Fruit fly (Drosophila melanogaster) whole organism, embryonic: ENCODE data around the gene CG4957.
A peak's percentile ranks its signal among the peaks of the same experiment; 100 is the strongest.

Experiments used
- CG10147 ChIP-seq: fragments of 200-800 bp; sonication (Bioruptor generic); optimal IDR thresholded peaks from 2 replicates; lab custom pipeline; 2019; ENCODE audit warnings: missing biosample characterization, mild to moderate bottlenecking, missing genetic modification characterization, moderate library complexity
- CG10209 ChIP-seq: fragments of 200-800 bp; sonication (Bioruptor generic); optimal IDR thresholded peaks from 3 replicates; lab custom pipeline; 2017; ENCODE audit warnings: missing biosample characterization, mild to moderate bottlenecking, missing genetic modification characterization, missing genetic modification reagents
- CG1024 ChIP-seq: fragments of 200-800 bp; sonication (Bioruptor generic); IDR thresholded peaks from 2 replicates; pipeline ENCODE4 v1.3.6; 2022; ENCODE audit warnings: missing biosample characterization, missing genetic modification characterization
- CG11085 ChIP-seq: fragments of 200-800 bp; sonication (Bioruptor generic); IDR thresholded peaks from 2 replicates; pipeline ENCODE4 v1.3.6; 2022; ENCODE audit warnings: missing biosample characterization, missing genetic modification characterization
- CG12155 ChIP-seq: fragments of 200-800 bp; sonication (Bioruptor generic); optimal IDR thresholded peaks from 3 replicates; lab custom pipeline; 2016; ENCODE audit warnings: missing biosample characterization, missing genetic modification characterization
- CG13296 ChIP-seq: fragments of 200-800 bp; sonication (Bioruptor generic); optimal IDR thresholded peaks from 3 replicates; lab custom pipeline; 2018; ENCODE audit warnings: missing biosample characterization, mild to moderate bottlenecking, missing genetic modification characterization
- CG13624 ChIP-seq: fragments of 200-800 bp; sonication (Bioruptor generic); optimal IDR thresholded peaks from 2 replicates; lab custom pipeline; 2016; ENCODE audit warnings: missing biosample characterization, missing genetic modification characterization
- CG14050 ChIP-seq: fragments of 200-800 bp; sonication (Bioruptor generic); IDR thresholded peaks from 3 replicates; pipeline ENCODE4 v1.3.6; 2022; ENCODE audit warnings: missing biosample characterization, missing genetic modification characterization
- CG14667 ChIP-seq: fragments of 200-800 bp; sonication (Bioruptor generic); IDR thresholded peaks from 2 replicates; pipeline ENCODE4 v1.3.6; 2022; ENCODE audit warnings: missing biosample characterization, missing genetic modification characterization
- CG16779 ChIP-seq: fragments of 200-800 bp; sonication (Bioruptor generic); IDR thresholded peaks from 2 replicates; pipeline ENCODE4 v1.3.6; 2022; ENCODE audit warnings: missing biosample characterization, missing genetic modification characterization
- CG18764 ChIP-seq: fragments of 200-800 bp; sonication (Bioruptor generic); optimal IDR thresholded peaks from 3 replicates; lab custom pipeline; 2016; ENCODE audit warnings: missing biosample characterization, missing genetic modification characterization
- CG2120 ChIP-seq: fragments of 200-800 bp; sonication (Bioruptor generic); optimal IDR thresholded peaks from 3 replicates; lab custom pipeline; 2016; ENCODE audit warnings: missing biosample characterization, missing genetic modification characterization
- CG31388 ChIP-seq: fragments of 200-800 bp; sonication (Bioruptor generic); optimal IDR thresholded peaks from 2 replicates; lab custom pipeline; 2016; ENCODE audit warnings: missing biosample characterization, missing genetic modification characterization
- CG32532 ChIP-seq: fragments of 200-800 bp; sonication (Bioruptor generic); IDR thresholded peaks from 2 replicates; pipeline ENCODE4 v1.3.6; 2022; ENCODE audit warnings: missing biosample characterization, missing genetic modification characterization
- CG33213 ChIP-seq: fragments of 200-800 bp; sonication (Bioruptor generic); optimal IDR thresholded peaks from 3 replicates; lab custom pipeline; 2016; ENCODE audit warnings: missing biosample characterization, missing genetic modification characterization
- CG42726 ChIP-seq: fragments of 200-800 bp; sonication (Bioruptor generic); IDR thresholded peaks from 2 replicates; pipeline ENCODE4 v1.3.6; 2022; ENCODE audit warnings: missing biosample characterization, missing genetic modification characterization; ENCODE audit not compliant: partially characterized antibody
- CG43689 ChIP-seq: fragments of 200-800 bp; sonication (Bioruptor generic); IDR thresholded peaks from 2 replicates; pipeline ENCODE4 v1.3.6; 2022; ENCODE audit warnings: missing biosample characterization, missing genetic modification characterization
- CG6683 ChIP-seq: fragments of 200-800 bp; sonication (Bioruptor generic); optimal IDR thresholded peaks from 2 replicates; lab custom pipeline; 2017; ENCODE audit warnings: missing biosample characterization, mild to moderate bottlenecking, missing genetic modification characterization, missing genetic modification reagents
- CG7963 ChIP-seq: fragments of 200-800 bp; sonication (Bioruptor generic); IDR thresholded peaks from 3 replicates; pipeline ENCODE4 v1.3.6; 2022; ENCODE audit warnings: missing biosample characterization, missing genetic modification characterization; ENCODE audit not compliant: partially characterized antibody
- CG8359 ChIP-seq: fragments of 200-800 bp; sonication (Bioruptor generic); optimal IDR thresholded peaks from 2 replicates; lab custom pipeline; 2017; ENCODE audit warnings: missing biosample characterization, mild to moderate bottlenecking, missing genetic modification characterization, borderline replicate concordance
- CG9609 ChIP-seq: fragments of 200-800 bp; sonication (Bioruptor generic); optimal IDR thresholded peaks from 3 replicates; lab custom pipeline; 2016; ENCODE audit warnings: missing biosample characterization, missing genetic modification characterization
- CG9876 ChIP-seq: fragments of 200-800 bp; sonication (Bioruptor generic); optimal IDR thresholded peaks from 2 replicates; lab custom pipeline; 2016; ENCODE audit warnings: missing biosample characterization, missing genetic modification characterization
- CG9932 ChIP-seq: fragments of 200-800 bp; sonication (Bioruptor generic); IDR thresholded peaks from 2 replicates; pipeline ENCODE4 v1.3.6; 2022; ENCODE audit warnings: missing biosample characterization, missing genetic modification characterization
- CoRest ChIP-seq: fragments of 200-800 bp; sonication (Bioruptor generic); optimal IDR thresholded peaks from 3 replicates; lab custom pipeline; 2018; ENCODE audit warnings: missing biosample characterization, mild to moderate bottlenecking, missing genetic modification characterization, moderate library complexity
- Dip2 ChIP-seq: fragments of 200-800 bp; sonication (Bioruptor generic); IDR thresholded peaks from 2 replicates; pipeline ENCODE4 v1.3.6; 2022; ENCODE audit warnings: missing biosample characterization, missing genetic modification characterization
- Doc2 ChIP-seq: fragments of 200-800 bp; sonication (Bioruptor generic); IDR thresholded peaks from 2 replicates; pipeline ENCODE4 v1.3.6; 2022; ENCODE audit warnings: missing biosample characterization, missing genetic modification characterization
- Ets65A ChIP-seq: fragments of 200-800 bp; sonication (Bioruptor generic); peaks from one replicate; lab custom pipeline; 2016; ENCODE audit warnings: missing biosample characterization, missing genetic modification characterization
- HLH3B ChIP-seq: fragments of 200-800 bp; sonication (Bioruptor generic); IDR thresholded peaks from 2 replicates; pipeline ENCODE4 v1.3.6; 2022; ENCODE audit warnings: missing biosample characterization, missing genetic modification characterization
- Hmx ChIP-seq: fragments of 200-800 bp; sonication (Bioruptor generic); optimal IDR thresholded peaks from 2 replicates; lab custom pipeline; 2016; ENCODE audit warnings: missing biosample characterization, missing genetic modification characterization
- Mad ChIP-seq: fragments of 200-800 bp; sonication (Bioruptor generic); optimal IDR thresholded peaks from 2 replicates; lab custom pipeline; 2016; ENCODE audit warnings: missing biosample characterization, missing genetic modification characterization
- NK7.1 ChIP-seq: fragments of 200-800 bp; sonication (Bioruptor generic); optimal IDR thresholded peaks from 3 replicates; lab custom pipeline; 2016; ENCODE audit warnings: missing biosample characterization, missing genetic modification characterization
- Sry-δ ChIP-seq: fragments of 200-800 bp; sonication (Bioruptor generic); optimal IDR thresholded peaks from 2 replicates; lab custom pipeline; 2016; ENCODE audit warnings: missing biosample characterization, missing genetic modification characterization
- abd-A ChIP-seq: fragments of 200-800 bp; sonication (Bioruptor generic); optimal IDR thresholded peaks from 3 replicates; lab custom pipeline; 2019; ENCODE audit warnings: missing biosample characterization, mild to moderate bottlenecking, missing genetic modification characterization, moderate library complexity
- chn ChIP-seq: fragments of 200-800 bp; sonication (Bioruptor generic); optimal IDR thresholded peaks from 2 replicates; lab custom pipeline; 2016; ENCODE audit warnings: missing biosample characterization, missing genetic modification characterization
- dan ChIP-seq: fragments of 200-800 bp; sonication (Bioruptor generic); IDR thresholded peaks from 2 replicates; pipeline ENCODE4 v1.3.6; 2022; ENCODE audit warnings: missing biosample characterization, missing genetic modification characterization
- dimm ChIP-seq: fragments of 200-800 bp; sonication (Bioruptor generic); IDR thresholded peaks from 2 replicates; pipeline ENCODE4 v1.3.6; 2022; ENCODE audit warnings: missing biosample characterization, missing genetic modification characterization
- ems ChIP-seq: fragments of 200-800 bp; sonication (Bioruptor generic); optimal IDR thresholded peaks from 3 replicates; lab custom pipeline; 2016; ENCODE audit warnings: missing biosample characterization, missing genetic modification characterization
- grau ChIP-seq: fragments of 200-800 bp; optimal IDR thresholded peaks from 3 replicates; lab custom pipeline; 2019; ENCODE audit warnings: missing biosample characterization, mild to moderate bottlenecking, missing genetic modification characterization, moderate library complexity
- gsb ChIP-seq: fragments of 200-800 bp; sonication (Bioruptor generic); IDR thresholded peaks from 2 replicates; pipeline ENCODE4 v1.3.6; 2022; ENCODE audit warnings: missing biosample characterization, missing genetic modification characterization
- h ChIP-seq: fragments of >200 bp; optimal IDR thresholded peaks from 2 replicates; lab custom pipeline; 2017
- ind ChIP-seq: fragments of 200-800 bp; sonication (Bioruptor generic); optimal IDR thresholded peaks from 3 replicates; lab custom pipeline; 2016; ENCODE audit warnings: missing biosample characterization, missing genetic modification characterization
- luna ChIP-seq: fragments of 200-800 bp; sonication (Bioruptor generic); optimal IDR thresholded peaks from 2 replicates; lab custom pipeline; 2016; ENCODE audit warnings: missing biosample characterization, missing genetic modification characterization
- mam ChIP-seq: fragments of 200-800 bp; sonication (Bioruptor generic); optimal IDR thresholded peaks from 3 replicates; lab custom pipeline; 2016; ENCODE audit warnings: missing biosample characterization, missing genetic modification characterization
- prd ChIP-seq, 3 experiments: fragments of >200 bp in 2 of 3; fragments of 200-800 bp in 1 of 3; sonication (Bioruptor generic) in 1 of 3; optimal IDR thresholded peaks in 2 of 3; IDR thresholded peaks in 1 of 3; 2 replicates in 2 of 3; 3 replicates in 1 of 3; pipeline versions ENCODE4 v1.3.6 to Lab custom; 2017 to 2022; ENCODE audit warnings: missing biosample characterization in 1 of 3, missing genetic modification characterization in 1 of 3
- pros ChIP-seq: fragments of 200-800 bp; sonication (Bioruptor generic); optimal IDR thresholded peaks from 3 replicates; lab custom pipeline; 2019; ENCODE audit warnings: missing biosample characterization, mild to moderate bottlenecking, missing genetic modification characterization, moderate library complexity
- pum ChIP-seq: fragments of 200-800 bp; sonication (Bioruptor generic); optimal IDR thresholded peaks from 2 replicates; lab custom pipeline; 2016; ENCODE audit warnings: missing biosample characterization, missing genetic modification characterization
- ro ChIP-seq: fragments of 200-800 bp; sonication (Bioruptor generic); IDR thresholded peaks from 2 replicates; pipeline ENCODE4 v1.3.6; 2022; ENCODE audit warnings: missing biosample characterization, missing genetic modification characterization
- scrt ChIP-seq: fragments of 200-800 bp; sonication (Bioruptor generic); optimal IDR thresholded peaks from 2 replicates; lab custom pipeline; 2018; ENCODE audit warnings: missing biosample characterization, mild to moderate bottlenecking, missing genetic modification characterization, moderate library complexity
- slbo ChIP-seq: fragments of 200-800 bp; sonication (Bioruptor generic); IDR thresholded peaks from 2 replicates; pipeline ENCODE4 v1.3.6; 2022; ENCODE audit warnings: missing biosample characterization, missing genetic modification characterization
- stwl ChIP-seq: fragments of 200-800 bp; sonication (Bioruptor generic); optimal IDR thresholded peaks from 3 replicates; lab custom pipeline; 2018; ENCODE audit warnings: missing biosample characterization, mild to moderate bottlenecking, missing genetic modification characterization, moderate library complexity
- tio ChIP-seq: fragments of 200-800 bp; sonication (Bioruptor generic); optimal IDR thresholded peaks from 2 replicates; lab custom pipeline; 2017; ENCODE audit warnings: missing biosample characterization, missing genetic modification characterization, inconsistent platforms
- wor ChIP-seq: fragments of 200-800 bp; sonication (Bioruptor generic); IDR thresholded peaks from 2 replicates; pipeline ENCODE4 v1.3.6; 2022; ENCODE audit warnings: missing biosample characterization, missing genetic modification characterization
- zen ChIP-seq: fragments of 200-800 bp; sonication (Bioruptor generic); optimal IDR thresholded peaks from 3 replicates; lab custom pipeline; 2018; ENCODE audit warnings: missing biosample characterization, mild to moderate bottlenecking, missing genetic modification characterization, moderate library complexity

The CG4957 gene

dm6 chr2L:10299810-10300147 is 31.1 kb downstream of the CG4957 start, which contains the start of gene CYLD (continued):
- no peak for TF ChIP-seq NK7.1 (GFP tag; lab: Kevin White, UChicago)
- peak; percentile 44 for TF ChIP-seq CG13624 (GFP tag; lab: Kevin White, UChicago)
- TF ChIP-seq pros (GFP tag; lab: Kevin White, UChicago): no peak
- TF ChIP-seq Mad (GFP tag; lab: Kevin White, UChicago): no peak
- TF ChIP-seq CG6683 (GFP tag; lab: Kevin White, UChicago): peak; percentile 57
- no peak for TF ChIP-seq chn (GFP tag; lab: Kevin White, UChicago)
- peak; percentile 78 for TF ChIP-seq grau (tag; lab: Kevin White, UChicago)
- TF ChIP-seq CG9932 (GFP tag; lab: Robert Waterston, UW): no peak
- TF ChIP-seq CG10147 (GFP tag; lab: Kevin White, UChicago): peak; percentile 61
- TF ChIP-seq CG9876 (GFP tag; lab: Kevin White, UChicago): no peak
- no peak for TF ChIP-seq CG8359
- TF ChIP-seq pum: no peak
- no peak for TF ChIP-seq CG7963 (GFP tag; lab: Robert Waterston, UW)
- peak; percentile 41 for TF ChIP-seq CG12155 (GFP tag; lab: Kevin White, UChicago)
- TF ChIP-seq CG32532 (GFP tag; lab: Robert Waterston, UW): peak; percentile 84; the same call in 1 of the 2 replicates
- TF ChIP-seq CG13296 (GFP tag; lab: Kevin White, UChicago): peak; percentile 72
- TF ChIP-seq ro (GFP tag; lab: Robert Waterston, UW): no peak
- TF ChIP-seq scrt (GFP tag; lab: Kevin White, UChicago): no peak
- no peak for TF ChIP-seq h (lab: Kevin White, UChicago)
- TF ChIP-seq dimm (GFP tag; lab: Robert Waterston, UW): no peak
- TF ChIP-seq CG11085: no peak
- peak; percentile 42 for TF ChIP-seq CG18764
- no peak for TF ChIP-seq luna
- TF ChIP-seq CG43689 (GFP tag; lab: Robert Waterston, UW): no peak
- no peak for TF ChIP-seq CG42726 (GFP tag; lab: Robert Waterston, UW)
- TF ChIP-seq Hmx: peak; percentile 32
- TF ChIP-seq CG1024 (GFP tag; lab: Robert Waterston, UW): peak; percentile 44; the same call in 1 of the 2 replicates
- TF ChIP-seq CG14667 (GFP tag; lab: Robert Waterston, UW): no peak
- TF ChIP-seq zen (tag; lab: Kevin White, UChicago): peak; percentile 62
- peak; percentile 74 for TF ChIP-seq CoRest (tag; lab: Kevin White, UChicago)
- no peak for TF ChIP-seq Doc2 (GFP tag; lab: Robert Waterston, UW)
- no peak for TF ChIP-seq CG9609 (GFP tag; lab: Kevin White, UChicago)
- TF ChIP-seq abd-A: no peak
- no peak for TF ChIP-seq prd (optimal IDR thresholded peaks at IDR 0.05; lab: Kevin White, UChicago)
- TF ChIP-seq prd (GFP tag; IDR thresholded peaks at IDR 0.05; lab: Robert Waterston, UW): peak; percentile 67
- TF ChIP-seq slbo: peak; percentile 77
- peak; percentile 44; the same call in 1 of the 2 replicates for TF ChIP-seq HLH3B (GFP tag; lab: Robert Waterston, UW)
- TF ChIP-seq CG10209 (GFP tag; lab: Kevin White, UChicago): peak; percentile 52
- TF ChIP-seq wor (GFP tag; lab: Robert Waterston, UW): peak; percentile 30; the same call in 1 of the 2 replicates
- TF ChIP-seq gsb (GFP tag; lab: Robert Waterston, UW): no peak
- TF ChIP-seq stwl: peak; percentile 67
- TF ChIP-seq CG31388 (GFP tag; lab: Kevin White, UChicago): peak; percentile 19
- TF ChIP-seq mam: peak; percentile 30
- peak; percentile 56 for TF ChIP-seq tio (GFP tag; lab: Kevin White, UChicago)
- no peak for TF ChIP-seq ems
- TF ChIP-seq CG14050: peak; percentile 47; the same call in 1 of the 3 replicates
- no peak for TF ChIP-seq dan
- TF ChIP-seq Ets65A (GFP tag; lab: Kevin White, UChicago): no peak
- TF ChIP-seq ind (GFP tag; lab: Kevin White, UChicago): peak; percentile 58
- TF ChIP-seq CG33213 (GFP tag; lab: Kevin White, UChicago): no peak
- peak; percentile 39 for TF ChIP-seq Sry-δ (GFP tag; lab: Kevin White, UChicago)
- TF ChIP-seq Dip2 (GFP tag; lab: Robert Waterston, UW): no peak
- peak; percentile 76 for TF ChIP-seq CG2120
- TF ChIP-seq CG16779 (GFP tag; lab: Robert Waterston, UW): no peak
